Fruit fly (Drosophila melanogaster) whole organism, embryonic: Measurements from ENCODE around the gene Hexo2.

Experiments used
- Atf6 ChIP-seq: fragments of 200-800 bp; sonication (Bioruptor generic); IDR thresholded peaks from 2 replicates; pipeline ENCODE4 v1.3.6; 2022; ENCODE audit warnings: missing biosample characterization, missing genetic modification characterization
- Blimp-1 ChIP-seq: fragments of 200-800 bp; sonication (Bioruptor generic); optimal IDR thresholded peaks from 3 replicates; lab custom pipeline; 2018; ENCODE audit warnings: missing biosample characterization, missing genetic modification characterization, mild to moderate bottlenecking, moderate library complexity, missing genetic modification reagents
- CG10267 ChIP-seq: fragments of 200-800 bp; sonication (Bioruptor generic); optimal IDR thresholded peaks from 2 replicates; lab custom pipeline; 2018; ENCODE audit warnings: missing biosample characterization, mild to moderate bottlenecking, missing genetic modification characterization, moderate library complexity
- CG10321 ChIP-seq: fragments of 200-800 bp; sonication (Bioruptor generic); IDR thresholded peaks from 2 replicates; pipeline ENCODE4 v1.3.6; 2022; ENCODE audit warnings: missing biosample characterization, missing genetic modification characterization
- CG14710 ChIP-seq: fragments of 200-800 bp; sonication (Bioruptor generic); optimal IDR thresholded peaks from 3 replicates; lab custom pipeline; 2019; ENCODE audit warnings: missing biosample characterization, mild to moderate bottlenecking, missing genetic modification characterization, moderate library complexity
- CG17568 ChIP-seq: fragments of 200-800 bp; sonication (Bioruptor generic); optimal IDR thresholded peaks from 2 replicates; lab custom pipeline; 2018; ENCODE audit warnings: missing biosample characterization, mild to moderate bottlenecking, missing genetic modification characterization, moderate library complexity
- CG2712 ChIP-seq: fragments of 200-800 bp; optimal IDR thresholded peaks from 3 replicates; lab custom pipeline; 2019; ENCODE audit warnings: missing biosample characterization, mild to moderate bottlenecking, missing genetic modification characterization, moderate library complexity
- CG31365 ChIP-seq: fragments of 200-800 bp; sonication (Bioruptor generic); optimal IDR thresholded peaks from 2 replicates; lab custom pipeline; 2018; ENCODE audit warnings: missing biosample characterization, mild to moderate bottlenecking, missing genetic modification characterization
- CG3995 ChIP-seq: fragments of 200-800 bp; sonication (Bioruptor generic); optimal IDR thresholded peaks from 3 replicates; lab custom pipeline; 2016; ENCODE audit warnings: missing biosample characterization, missing genetic modification characterization
- CG4360 ChIP-seq: fragments of 200-800 bp; sonication (Bioruptor generic); IDR thresholded peaks from 2 replicates; pipeline ENCODE4 v1.3.6; 2022; ENCODE audit warnings: missing biosample characterization, missing genetic modification characterization
- CG6272 ChIP-seq: fragments of 200-800 bp; sonication (Bioruptor generic); IDR thresholded peaks from 2 replicates; pipeline ENCODE4 v1.3.6; 2022; ENCODE audit warnings: missing biosample characterization, missing genetic modification characterization
- CG6654 ChIP-seq: fragments of 200-800 bp; sonication (Bioruptor generic); optimal IDR thresholded peaks from 2 replicates; lab custom pipeline; 2017; ENCODE audit warnings: missing biosample characterization, mild to moderate bottlenecking, missing genetic modification characterization
- CG7372 ChIP-seq: fragments of 200-800 bp; sonication (Bioruptor generic); IDR thresholded peaks from 2 replicates; pipeline ENCODE4 v1.3.6; 2022; ENCODE audit warnings: missing biosample characterization, missing genetic modification characterization
- CG8290 ChIP-seq, 3 experiments: fragments of 200-800 bp; sonication (Bioruptor generic); optimal IDR thresholded peaks; 2 replicates each; lab custom pipeline; 2016 to 2019; ENCODE audit warnings: missing biosample characterization in 3 of 3, missing genetic modification characterization in 3 of 3, mild to moderate bottlenecking in 2 of 3, moderate library complexity in 1 of 3
- CG9215 ChIP-seq: fragments of 200-800 bp; sonication (Bioruptor generic); IDR thresholded peaks from 2 replicates; pipeline ENCODE4 v1.3.6; 2022; ENCODE audit warnings: missing biosample characterization, missing genetic modification characterization
- CTCF ChIP-seq: fragments of 200-800 bp; sonication (Bioruptor generic); optimal IDR thresholded peaks from 2 replicates; lab custom pipeline; 2017; ENCODE audit warnings: missing biosample characterization, mild to moderate bottlenecking, missing genetic modification characterization, moderate library complexity
- Camta ChIP-seq: fragments of 200-800 bp; sonication (Bioruptor generic); optimal IDR thresholded peaks from 2 replicates; lab custom pipeline; 2016; ENCODE audit warnings: missing biosample characterization, missing genetic modification characterization
- D ChIP-seq, 2 experiments: fragments of 200-800 bp in 1 of 2; fragments of >200 bp in 1 of 2; sonication (Bioruptor generic) in 1 of 2; optimal IDR thresholded peaks; 2 replicates in 1 of 2; 3 replicates in 1 of 2; lab custom pipeline; 2017; ENCODE audit warnings: mild to moderate bottlenecking in 1 of 2, missing biosample characterization in 1 of 2, missing genetic modification characterization in 1 of 2, missing genetic modification reagents in 1 of 2
- Dip2 ChIP-seq: fragments of 200-800 bp; sonication (Bioruptor generic); IDR thresholded peaks from 2 replicates; pipeline ENCODE4 v1.3.6; 2022; ENCODE audit warnings: missing biosample characterization, missing genetic modification characterization
- Doc2 ChIP-seq: fragments of 200-800 bp; sonication (Bioruptor generic); IDR thresholded peaks from 2 replicates; pipeline ENCODE4 v1.3.6; 2022; ENCODE audit warnings: missing biosample characterization, missing genetic modification characterization
- Dp ChIP-seq: fragments of 200-800 bp; sonication (Bioruptor generic); optimal IDR thresholded peaks from 2 replicates; lab custom pipeline; 2018; ENCODE audit warnings: missing biosample characterization, mild to moderate bottlenecking, missing genetic modification characterization, moderate library complexity
- E2f2 ChIP-seq: fragments of 200-800 bp; sonication (Bioruptor generic); IDR thresholded peaks from 2 replicates; pipeline ENCODE4 v1.3.6; 2022; ENCODE audit warnings: missing biosample characterization, missing genetic modification characterization
- Elba2 ChIP-seq: fragments of 200-800 bp; sonication (Bioruptor generic); optimal IDR thresholded peaks from 3 replicates; lab custom pipeline; 2016; ENCODE audit warnings: missing biosample characterization, missing genetic modification characterization
- Hmx ChIP-seq: fragments of 200-800 bp; sonication (Bioruptor generic); optimal IDR thresholded peaks from 2 replicates; lab custom pipeline; 2016; ENCODE audit warnings: missing biosample characterization, missing genetic modification characterization
- Lhr ChIP-seq: fragments of 200-800 bp; sonication (Bioruptor generic); optimal IDR thresholded peaks from 3 replicates; lab custom pipeline; 2017; ENCODE audit warnings: mild to moderate bottlenecking, missing biosample characterization, missing genetic modification reagents, missing genetic modification characterization
- Mad ChIP-seq: fragments of 200-800 bp; sonication (Bioruptor generic); optimal IDR thresholded peaks from 2 replicates; lab custom pipeline; 2016; ENCODE audit warnings: missing biosample characterization, missing genetic modification characterization
- Meics ChIP-seq: fragments of 200-800 bp; sonication (Bioruptor generic); optimal IDR thresholded peaks from 2 replicates; lab custom pipeline; 2017; ENCODE audit warnings: missing biosample characterization, mild to moderate bottlenecking, missing genetic modification characterization
- Nf-YB ChIP-seq: fragments of 200-800 bp; sonication (Bioruptor generic); optimal IDR thresholded peaks from 3 replicates; lab custom pipeline; 2019; ENCODE audit warnings: missing biosample characterization, mild to moderate bottlenecking, missing genetic modification characterization, moderate library complexity
- NfI ChIP-seq: fragments of 200-800 bp; sonication (Bioruptor generic); optimal IDR thresholded peaks from 3 replicates; lab custom pipeline; 2018; ENCODE audit warnings: missing biosample characterization, mild to moderate bottlenecking, missing genetic modification characterization, moderate library complexity
- Oli ChIP-seq: fragments of 200-800 bp; sonication (Bioruptor generic); optimal IDR thresholded peaks from 2 replicates; lab custom pipeline; 2018; ENCODE audit warnings: missing biosample characterization, mild to moderate bottlenecking, missing genetic modification characterization, moderate library complexity
- PHDP ChIP-seq: fragments of 200-800 bp; sonication (Bioruptor generic); optimal IDR thresholded peaks from 3 replicates; lab custom pipeline; 2018; ENCODE audit warnings: missing biosample characterization, mild to moderate bottlenecking, missing genetic modification characterization, moderate library complexity
- Pdp1 ChIP-seq, 2 experiments: fragments of 200-800 bp; sonication (Bioruptor generic); optimal IDR thresholded peaks; 3 replicates each; lab custom pipeline; 2016; ENCODE audit warnings: missing biosample characterization in 2 of 2, missing genetic modification characterization in 2 of 2, mild to moderate bottlenecking in 1 of 2, moderate library complexity in 1 of 2
- Six4 ChIP-seq: fragments of 200-800 bp; sonication (Bioruptor generic); optimal IDR thresholded peaks from 2 replicates; lab custom pipeline; 2016; ENCODE audit warnings: missing biosample characterization, missing genetic modification characterization
- Sry-δ ChIP-seq: fragments of 200-800 bp; sonication (Bioruptor generic); optimal IDR thresholded peaks from 2 replicates; lab custom pipeline; 2016; ENCODE audit warnings: missing biosample characterization, missing genetic modification characterization
- ac ChIP-seq: fragments of 200-800 bp; sonication (Bioruptor generic); optimal IDR thresholded peaks from 3 replicates; lab custom pipeline; 2017; ENCODE audit warnings: missing biosample characterization, mild to moderate bottlenecking, missing genetic modification characterization
- bigmax ChIP-seq: fragments of 200-800 bp; sonication (Bioruptor generic); optimal IDR thresholded peaks from 2 replicates; lab custom pipeline; 2018; ENCODE audit warnings: missing biosample characterization, mild to moderate bottlenecking, missing genetic modification characterization
- fd3F ChIP-seq: fragments of 200-800 bp; sonication (Bioruptor generic); optimal IDR thresholded peaks from 2 replicates; lab custom pipeline; 2018; ENCODE audit warnings: missing biosample characterization, mild to moderate bottlenecking, missing genetic modification characterization, moderate library complexity
- ftz-f1 ChIP-seq: fragments of 200-800 bp; sonication (Bioruptor generic); optimal IDR thresholded peaks from 2 replicates; lab custom pipeline; 2016; ENCODE audit warnings: missing biosample characterization, missing genetic modification characterization
- fu2 ChIP-seq: fragments of 200-800 bp; sonication (Bioruptor generic); optimal IDR thresholded peaks from 2 replicates; lab custom pipeline; 2016; ENCODE audit warnings: missing biosample characterization, missing genetic modification characterization
- gfzf ChIP-seq: fragments of 200-800 bp; sonication (Bioruptor generic); optimal IDR thresholded peaks from 2 replicates; lab custom pipeline; 2016; ENCODE audit warnings: missing biosample characterization, mild to moderate bottlenecking, missing genetic modification characterization, moderate library complexity
- hkb ChIP-seq, 2 experiments: fragments of 200-800 bp in 1 of 2; fragments of >200 bp in 1 of 2; sonication (Bioruptor generic) in 1 of 2; IDR thresholded peaks in 1 of 2; optimal IDR thresholded peaks in 1 of 2; 2 replicates each; pipeline versions ENCODE4 v1.3.6 to Lab custom; 2017 to 2022; ENCODE audit warnings: missing biosample characterization in 1 of 2, missing genetic modification characterization in 1 of 2
- insv ChIP-seq, 2 experiments: fragments of 200-800 bp; sonication (Bioruptor generic); optimal IDR thresholded peaks; 3 replicates each; lab custom pipeline; 2016 to 2018; ENCODE audit warnings: missing biosample characterization in 2 of 2, missing genetic modification characterization in 2 of 2
- jumu ChIP-seq: fragments of 200-800 bp; sonication (Bioruptor generic); optimal IDR thresholded peaks from 3 replicates; lab custom pipeline; 2016; ENCODE audit warnings: missing biosample characterization, missing genetic modification characterization
- pita ChIP-seq: fragments of 200-800 bp; sonication (Bioruptor generic); optimal IDR thresholded peaks from 2 replicates; lab custom pipeline; 2017; ENCODE audit warnings: missing biosample characterization, mild to moderate bottlenecking, missing genetic modification characterization
- pzg ChIP-seq: fragments of 200-800 bp; sonication (Bioruptor generic); optimal IDR thresholded peaks from 3 replicates; lab custom pipeline; 2018; ENCODE audit warnings: missing biosample characterization, mild to moderate bottlenecking, missing genetic modification characterization, moderate library complexity
- stwl ChIP-seq: fragments of 200-800 bp; sonication (Bioruptor generic); optimal IDR thresholded peaks from 3 replicates; lab custom pipeline; 2018; ENCODE audit warnings: missing biosample characterization, mild to moderate bottlenecking, missing genetic modification characterization, moderate library complexity
- trem ChIP-seq: fragments of 200-800 bp; optimal IDR thresholded peaks from 3 replicates; lab custom pipeline; 2019; ENCODE audit warnings: missing biosample characterization, mild to moderate bottlenecking, missing genetic modification characterization, moderate library complexity
- zen ChIP-seq: fragments of 200-800 bp; sonication (Bioruptor generic); optimal IDR thresholded peaks from 3 replicates; lab custom pipeline; 2018; ENCODE audit warnings: missing biosample characterization, mild to moderate bottlenecking, missing genetic modification characterization, moderate library complexity
- zf30C ChIP-seq: fragments of 200-800 bp; sonication (Bioruptor generic); optimal IDR thresholded peaks from 3 replicates; lab custom pipeline; 2018; ENCODE audit warnings: missing biosample characterization, mild to moderate bottlenecking, missing genetic modification characterization
- zfh2 ChIP-seq: fragments of 200-800 bp; sonication (Bioruptor generic); optimal IDR thresholded peaks from 2 replicates; lab custom pipeline; 2016; ENCODE audit warnings: missing biosample characterization, missing genetic modification characterization

Hexo2 gene

DNA sequence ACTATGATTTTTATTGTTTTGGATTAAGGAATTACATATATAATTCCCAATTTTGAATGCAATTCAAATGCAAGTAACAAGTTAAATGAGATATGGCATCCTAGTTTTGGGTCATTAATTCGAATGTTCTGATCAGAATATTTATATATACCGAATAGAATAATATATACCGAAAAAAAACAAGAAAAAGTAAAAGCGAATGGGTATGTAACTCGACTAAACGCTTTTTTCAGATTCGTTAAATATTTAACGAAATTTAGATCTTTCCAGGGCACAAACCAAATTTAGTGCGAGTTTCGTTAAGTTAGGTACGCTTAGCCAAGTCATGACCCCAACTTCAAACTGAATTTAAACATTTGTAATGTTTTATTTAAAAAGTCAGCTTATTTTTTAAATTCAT lies 12.0 kb downstream of the Hexo2 start:
- TF ChIP-seq Lhr (GFP tag; lab: Kevin White, UChicago) (peak; percentile 0), Blimp-1 (GFP tag; lab: Kevin White, UChicago) (peak; percentile 61), Pdp1 (GFP tag; optimal IDR thresholded peaks at IDR 0.05; lab: Kevin White, UChicago) (no peak), E2f2 (GFP tag; lab: Robert Waterston, UW) (peak; percentile 58), CG7372 (GFP tag; lab: Robert Waterston, UW) (no peak), jumu (GFP tag; lab: Kevin White, UChicago) (no peak), PHDP (tag; lab: Kevin White, UChicago) (no peak), CG8290 (GFP tag; optimal IDR thresholded peaks at IDR 0.05; lab: Kevin White, UChicago) (no peak), CG8290 (tag; optimal IDR thresholded peaks at IDR 0.05; lab: Kevin White, UChicago) (no peak), zfh2 (GFP tag; lab: Kevin White, UChicago) (no peak), Nf-YB (GFP tag; lab: Kevin White, UChicago) (no peak), Hmx (no peak), NfI (no peak), pita (peak; percentile 77), bigmax (GFP tag; lab: Kevin White, UChicago) (no peak), CG14710 (tag; lab: Kevin White, UChicago) (peak; percentile 6), fd3F (GFP tag; lab: Kevin White, UChicago) (no peak), gfzf (GFP tag; lab: Kevin White, UChicago) (peak; percentile 50), CTCF (GFP tag; lab: Kevin White, UChicago) (peak; percentile 65), Dp (GFP tag; lab: Kevin White, UChicago) (peak; percentile 37), zen (tag; lab: Kevin White, UChicago) (peak; percentile 60), stwl (tag; lab: Kevin White, UChicago) (peak; percentile 57), trem (tag; lab: Kevin White, UChicago) (peak; percentile 13), insv (GFP tag; optimal IDR thresholded peaks at IDR 0.05; lab: Kevin White, UChicago) (peak; percentile 38 to 95), CG2712 (tag; lab: Kevin White, UChicago) (peak; percentile 9), pzg (GFP tag; lab: Kevin White, UChicago) (peak; percentile 10), CG10267 (tag; lab: Kevin White, UChicago) (no peak), hkb (optimal IDR thresholded peaks at IDR 0.05; lab: Kevin White, UChicago) (no peak), hkb (GFP tag; IDR thresholded peaks at IDR 0.05; lab: Robert Waterston, UW) (no peak), Dip2 (GFP tag; lab: Robert Waterston, UW) (no peak), ac (no peak)

- no peak for TF ChIP-seq D (optimal IDR thresholded peaks at IDR 0.05; lab: Kevin White, UChicago)
- peak; percentile 3 for TF ChIP-seq D (GFP tag; optimal IDR thresholded peaks at IDR 0.05; lab: Kevin White, UChicago)
- TF ChIP-seq CG3995 (GFP tag; lab: Kevin White, UChicago) = no peak
- TF ChIP-seq Sry-δ (GFP tag; lab: Kevin White, UChicago) = no peak
- no peak for TF ChIP-seq Elba2 (GFP tag; lab: Kevin White, UChicago)
- TF ChIP-seq zf30C = no peak
- TF ChIP-seq CG9215 (GFP tag; lab: Robert Waterston, UW) = no peak
- TF ChIP-seq CG10321 (GFP tag; lab: Robert Waterston, UW) = no peak
- TF ChIP-seq Oli (tag; lab: Kevin White, UChicago) = no peak
- no peak for TF ChIP-seq CG6654 (GFP tag; lab: Kevin White, UChicago)
- TF ChIP-seq jumu (GFP tag; lab: Kevin White, UChicago) = no peak
- TF ChIP-seq Atf6 (GFP tag; lab: Robert Waterston, UW) = no peak
- no peak for TF ChIP-seq Meics (GFP tag; lab: Kevin White, UChicago)
- no peak for TF ChIP-seq fu2
- TF ChIP-seq CG17568 = no peak
- TF ChIP-seq Doc2 (GFP tag; lab: Robert Waterston, UW) = no peak
- TF ChIP-seq Camta (GFP tag; lab: Kevin White, UChicago) = no peak
- no peak for TF ChIP-seq CG4360 (GFP tag; lab: Robert Waterston, UW)
- TF ChIP-seq Six4 (GFP tag; lab: Kevin White, UChicago) = no peak
- TF ChIP-seq CG31365 (tag; lab: Kevin White, UChicago) = no peak
- TF ChIP-seq CG6272 (GFP tag; lab: Robert Waterston, UW) = no peak
- TF ChIP-seq ftz-f1 (GFP tag; lab: Kevin White, UChicago) = no peak
- no peak for TF ChIP-seq Mad (GFP tag; lab: Kevin White, UChicago)
Measured at dm6 chrX:8723393-8723987, 14.0 kb downstream of the Hexo2 start.
